Worm (Caenorhabditis elegans): ENCODE measurements around the gene T08D10.5.

DNA sequence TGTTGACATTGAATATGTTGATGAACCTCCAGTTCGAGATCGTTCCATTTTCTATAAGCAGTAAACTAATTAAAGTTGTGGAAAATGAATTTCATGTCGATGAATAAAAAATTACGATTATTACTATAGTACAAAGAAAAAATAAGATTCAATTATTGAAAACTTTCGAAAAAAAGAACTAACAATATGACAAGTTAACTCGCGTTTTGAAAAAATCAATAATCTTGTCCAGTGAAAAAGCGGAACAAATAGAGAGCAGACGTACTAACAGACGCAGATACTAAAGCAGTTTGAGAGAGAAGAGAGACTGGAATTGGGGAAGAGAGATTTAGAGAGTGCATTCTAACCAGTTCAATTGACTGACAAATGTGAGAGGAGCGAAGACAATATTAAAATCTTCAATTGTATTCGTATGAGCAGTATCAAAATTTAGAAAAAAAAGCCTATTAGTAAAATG lies 17.3 kb downstream of the T08D10.5 start, which contains the start of gene set-6:
- no peak for TF ChIP-seq egl-44 (GFP tag; IDR thresholded peaks at IDR 0.05)
- TF ChIP-seq lag-1 (GFP tag; IDR thresholded peaks at IDR 0.05): no peak
